Worm (Caenorhabditis elegans) whole organism, early embryonic: ENCODE measurements around the gene cyp-29A3.

Source experiments
- B0310.2 ChIP-seq: sonication (generic microtip); optimal IDR thresholded peaks from 2 replicates; lab custom pipeline; 2016; ENCODE audit warnings: mild to moderate bottlenecking, missing genetic modification characterization, missing compliant biosample characterization
- F13C5.2 ChIP-seq: sonication (generic microtip); optimal IDR thresholded peaks from 2 replicates; lab custom pipeline; 2017; ENCODE audit warnings: mild to moderate bottlenecking, missing genetic modification characterization, inconsistent platforms, missing compliant biosample characterization
- aly-1 ChIP-seq: sonication (generic microtip); optimal IDR thresholded peaks from 2 replicates; lab custom pipeline; 2016; ENCODE audit warnings: missing genetic modification characterization, missing compliant biosample characterization
- ama-1 ChIP-seq: fragments of 150-350 bp; optimal IDR thresholded peaks from 2 replicates; lab custom pipeline; 2014
- ceh-13 ChIP-seq: fragments of 200-800 bp; sonication (Bioruptor generic); optimal IDR thresholded peaks from 2 replicates; lab custom pipeline; 2018; ENCODE audit warnings: mild to moderate bottlenecking, missing genetic modification characterization, missing compliant biosample characterization
- ceh-36 ChIP-seq: sonication (generic microtip); optimal IDR thresholded peaks from 2 replicates; lab custom pipeline; 2016; ENCODE audit warnings: missing genetic modification characterization, inconsistent platforms, missing compliant biosample characterization
- ets-7 ChIP-seq: sonication (generic microtip); optimal IDR thresholded peaks from 2 replicates; lab custom pipeline; 2016; ENCODE audit warnings: missing genotype, missing genetic modification characterization, missing compliant biosample characterization
- flt-1 ChIP-seq: fragments of 200-800 bp; sonication (Bioruptor generic); IDR thresholded peaks from 2 replicates; pipeline ENCODE4 v1.3.6; 2022; ENCODE audit warnings: missing genetic modification characterization, missing compliant biosample characterization
- hmbx-1 ChIP-seq: sonication (generic microtip); optimal IDR thresholded peaks from 2 replicates; lab custom pipeline; 2016; ENCODE audit warnings: mild to moderate bottlenecking, missing genetic modification characterization, missing compliant biosample characterization
- hmg-4 ChIP-seq: fragments of 200-800 bp; sonication (Bioruptor generic); optimal IDR thresholded peaks from 2 replicates; lab custom pipeline; 2018; ENCODE audit warnings: mild to moderate bottlenecking, missing genetic modification characterization, missing compliant biosample characterization
- hnd-1 ChIP-seq: sonication (generic microtip); optimal IDR thresholded peaks from 2 replicates; lab custom pipeline; 2016; ENCODE audit warnings: missing genetic modification characterization, missing compliant biosample characterization
- pes-1 ChIP-seq: fragments of 200-800 bp; sonication (Bioruptor generic); IDR thresholded peaks from 2 replicates; pipeline ENCODE4 v1.3.6; 2022; ENCODE audit warnings: missing genetic modification reagents, missing genetic modification characterization, missing compliant biosample characterization
- scrt-1 ChIP-seq: fragments of 200-800 bp; sonication (Bioruptor generic); IDR thresholded peaks from 2 replicates; pipeline ENCODE4 v1.3.6; 2022; ENCODE audit warnings: missing genetic modification characterization, missing compliant biosample characterization
- sea-1 ChIP-seq: fragments of 200-800 bp; sonication (Bioruptor generic); conservative IDR thresholded peaks from 2 replicates; pipeline ENCODE4 v1.3.6; 2022; ENCODE audit warnings: missing genetic modification characterization, missing compliant biosample characterization
- tbx-11 ChIP-seq: fragments of 200-800 bp; sonication (Bioruptor generic); IDR thresholded peaks from 2 replicates; pipeline ENCODE4 v1.3.6; 2022; ENCODE audit warnings: missing genetic modification characterization, missing compliant biosample characterization
- tbx-37 ChIP-seq: fragments of 200-800 bp; sonication (Bioruptor generic); conservative IDR thresholded peaks from 2 replicates; pipeline ENCODE4 v1.3.6; 2022; ENCODE audit warnings: missing genetic modification reagents, missing genetic modification characterization, missing compliant biosample characterization
- tra-4 ChIP-seq: sonication (generic microtip); optimal IDR thresholded peaks from 2 replicates; lab custom pipeline; 2017; ENCODE audit warnings: missing genetic modification characterization, missing compliant biosample characterization

Gene cyp-29A3

ce11 chrV:103043-103702, 44.1 kb downstream of the cyp-29A3 start:
- TF ChIP-seq B0310.2 (tag; lab: Kevin White, UChicago) (no peak), tbx-37 (no peak), pes-1 (GFP tag; lab: Robert Waterston, UW) (no peak), ama-1 (lab: Kevin White, UChicago) (no peak), sea-1 (GFP tag; lab: Robert Waterston, UW) (no peak), ets-7 (tag; lab: Kevin White, UChicago) (no peak), ceh-13 (GFP tag; lab: Kevin White, UChicago) (no peak), hnd-1 (tag; lab: Kevin White, UChicago) (no peak), F13C5.2 (tag; lab: Kevin White, UChicago) (no peak), tbx-11 (no peak), hmg-4 (GFP tag; lab: Kevin White, UChicago) (no peak), hmbx-1 (tag; lab: Kevin White, UChicago) (no peak), flt-1 (no peak), aly-1 (no peak), scrt-1 (GFP tag; lab: Robert Waterston, UW) (no peak), ceh-36 (no peak), tra-4 (no peak)

DNA sequence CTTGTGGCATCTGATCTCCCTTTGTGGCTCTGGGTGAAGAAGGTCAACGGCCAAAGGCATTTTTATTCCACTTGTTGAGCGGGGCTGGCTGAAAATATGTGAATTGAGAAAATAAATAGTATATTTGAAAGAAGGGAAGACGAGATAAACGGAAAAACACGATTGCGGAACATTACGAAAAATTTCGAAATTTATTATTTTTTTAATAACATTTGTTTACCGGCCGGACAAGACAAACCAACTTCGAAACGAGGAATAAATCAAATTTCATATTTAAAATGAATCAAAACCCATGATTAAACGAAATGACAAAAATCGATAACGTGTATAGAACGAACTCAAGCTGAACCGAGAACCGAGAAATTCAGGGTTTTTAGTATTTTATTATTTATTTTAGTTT, 44.9 kb downstream of the cyp-29A3 start, which contains the start of gene rps-27:
rps-27 (minus strand) TSS at position 101 of the 400 bp plus-strand sequence.
- TF ChIP-seq tra-4 (no peak), sea-1 (GFP tag; lab: Robert Waterston, UW) (no peak), hmbx-1 (tag; lab: Kevin White, UChicago) (no peak), flt-1 (no peak), tbx-11 (no peak), aly-1 (no peak), hmg-4 (GFP tag; lab: Kevin White, UChicago) (no peak), F13C5.2 (tag; lab: Kevin White, UChicago) (no peak), pes-1 (GFP tag; lab: Robert Waterston, UW) (no peak), ama-1 (lab: Kevin White, UChicago) (no peak), ets-7 (tag; lab: Kevin White, UChicago) (no peak)

DNA sequence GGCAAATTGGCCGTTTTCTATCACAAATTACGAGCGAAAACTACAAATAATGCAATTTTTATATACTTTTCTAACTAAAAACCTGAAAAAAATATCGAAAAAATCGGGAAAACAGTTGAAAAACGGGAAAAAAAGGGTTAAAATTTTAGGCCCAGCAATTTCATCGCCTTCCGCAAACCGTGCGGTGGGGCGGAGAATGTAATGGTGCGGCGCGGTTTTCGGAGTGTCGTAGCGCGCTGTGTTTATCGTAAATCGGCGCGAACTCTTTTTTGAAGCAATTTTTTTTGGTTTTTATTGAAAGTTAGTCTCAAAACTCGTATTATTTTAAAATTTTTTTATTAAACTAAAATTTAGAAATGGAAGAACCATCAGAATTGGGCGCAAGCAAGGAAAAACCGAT, 45.4 kb downstream of the cyp-29A3 start, which contains the start of gene picd-1:
picd-1 (plus strand) TSS at position 352 of the 400 bp plus-strand sequence.
- no peak for TF ChIP-seq ceh-36
- TF ChIP-seq F13C5.2 (tag; lab: Kevin White, UChicago) = peak; percentile 32
- peak; percentile 22; the same call in 1 of the 2 replicates for TF ChIP-seq scrt-1 (GFP tag; lab: Robert Waterston, UW)
- TF ChIP-seq ets-7 (tag; lab: Kevin White, UChicago) = no peak
- peak; percentile 27 for TF ChIP-seq hmg-4 (GFP tag; lab: Kevin White, UChicago)
- TF ChIP-seq flt-1 = no peak
- no peak for TF ChIP-seq ama-1 (lab: Kevin White, UChicago)
- no peak for TF ChIP-seq hmbx-1 (tag; lab: Kevin White, UChicago)
